Worm (Caenorhabditis elegans): ENCODE results near the gene F29G6.1.

DNA sequence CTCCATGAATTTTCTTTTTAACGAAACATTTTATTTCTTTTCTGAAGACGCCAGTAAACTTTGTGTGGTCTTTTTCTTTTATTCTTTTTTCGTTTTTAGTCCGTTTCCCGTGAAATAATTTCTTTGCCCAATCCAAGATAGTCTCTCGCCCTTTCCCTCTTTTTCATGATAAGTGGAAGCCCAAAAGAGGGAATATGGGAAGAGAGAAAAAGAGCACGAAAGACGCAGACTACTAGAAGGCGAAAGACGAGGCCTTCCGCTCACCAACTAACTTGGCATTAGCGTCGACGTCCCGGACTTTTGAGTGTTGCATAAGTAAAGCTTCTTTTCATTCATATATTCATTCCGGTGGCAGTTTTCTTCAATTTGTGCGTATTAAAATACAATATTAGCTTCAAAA, 50.8 kb downstream of the F29G6.1 start:
- no peak for TF ChIP-seq ama-1 (optimal IDR thresholded peaks at IDR 0.05)
- no peak for TF ChIP-seq ama-1 (GFP tag; optimal IDR thresholded peaks at IDR 0.05)
- no peak for TF ChIP-seq Y79H2A.3 (GFP tag; conservative IDR thresholded peaks at IDR 0.05)
- no peak for TF ChIP-seq ets-4 (GFP tag; optimal IDR thresholded peaks at IDR 0.05)
- no peak for TF ChIP-seq mcd-1 (GFP tag; IDR thresholded peaks at IDR 0.05)
- TF ChIP-seq ztf-22 (GFP tag; optimal IDR thresholded peaks at IDR 0.05) = no peak
- no peak for TF ChIP-seq mes-4 (tag; optimal IDR thresholded peaks at IDR 0.05)
- no peak for TF ChIP-seq sea-2 (GFP tag; IDR thresholded peaks at IDR 0.05)
- TF ChIP-seq ekl-4 (GFP tag; IDR thresholded peaks at IDR 0.05) = no peak
- no peak for TF ChIP-seq unc-62 (GFP tag; optimal IDR thresholded peaks at IDR 0.05)
- no peak for TF ChIP-seq snpc-4 (GFP tag; optimal IDR thresholded peaks at IDR 0.05)
- TF ChIP-seq snpc-4 (tag; optimal IDR thresholded peaks at IDR 0.05) = no peak

All from whole organism, young adult.